Worm (Caenorhabditis elegans) whole organism, young adult: ENCODE measurements around the gene rab-18.

ENCODE experiments used
- B0336.3 ChIP-seq: fragments of 200-800 bp; sonication (Bioruptor generic); IDR thresholded peaks from 2 replicates; pipeline ENCODE4 v1.3.6; 2022; ENCODE audit warnings: missing genetic modification characterization, missing compliant biosample characterization
- dox-1 ChIP-seq: fragments of 200-800 bp; sonication (Bioruptor generic); IDR thresholded peaks from 2 replicates; pipeline ENCODE4 v1.3.6; 2022; ENCODE audit warnings: missing genetic modification reagents, missing genetic modification characterization, missing compliant biosample characterization
- egl-18 ChIP-seq: fragments of 200-800 bp; sonication (Bioruptor generic); IDR thresholded peaks from 2 replicates; pipeline ENCODE4 v1.3.6; 2022; ENCODE audit warnings: missing genetic modification reagents, missing genetic modification characterization, missing compliant biosample characterization
- fkh-3 ChIP-seq: sonication (generic microtip); optimal IDR thresholded peaks from 2 replicates; lab custom pipeline; 2016; ENCODE audit warnings: mild to moderate bottlenecking, missing genetic modification characterization, missing compliant biosample characterization
- nhr-80 ChIP-seq: sonication (generic microtip); optimal IDR thresholded peaks from 2 replicates; lab custom pipeline; 2016; ENCODE audit warnings: missing genetic modification characterization, missing compliant biosample characterization
- nhr-90 ChIP-seq: sonication (generic microtip); optimal IDR thresholded peaks from 2 replicates; lab custom pipeline; 2016; ENCODE audit warnings: missing genotype, mild to moderate bottlenecking, missing genetic modification characterization, missing compliant biosample characterization

Gene rab-18

DNA sequence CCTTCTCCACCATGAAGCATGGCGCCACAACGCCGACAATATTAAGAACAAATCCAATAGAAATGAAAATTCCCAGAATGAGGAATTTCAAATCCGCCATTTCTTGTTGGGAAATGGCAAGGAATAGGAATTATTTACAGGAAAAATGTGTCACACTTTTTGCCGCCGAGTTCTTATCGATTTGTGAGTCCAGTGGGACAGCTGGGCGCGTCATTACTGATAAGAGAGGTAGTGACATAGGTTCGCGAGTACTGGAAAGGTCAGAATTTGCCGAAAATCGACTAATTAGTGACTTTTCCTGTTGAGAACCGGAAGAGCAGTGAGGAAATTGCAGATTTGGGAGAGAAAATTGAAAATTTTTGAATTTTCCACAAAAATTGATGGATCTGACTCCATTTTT is 52.3 kb downstream of the rab-18 start:
- TF ChIP-seq nhr-80 (peak; percentile 67), nhr-90 (tag; lab: Kevin White, UChicago) (no peak), egl-18 (GFP tag; lab: Robert Waterston, UW) (no peak), fkh-3 (no peak), B0336.3 (GFP tag; lab: Robert Waterston, UW) (no peak), dox-1 (GFP tag; lab: Robert Waterston, UW) (0 out of 2 replicates have a peak, but pooled peaks have one; percentile 47)
